Fruit fly (Drosophila melanogaster) ovary, adult (tissue): ENCODE measurements around the gene Akap200.
A peak's percentile ranks its signal among the peaks of the same experiment; 100 is the strongest.

Experiments used
- CG17801 ChIP-seq: fragments of 200-800 bp; optimal IDR thresholded peaks from 2 replicates; lab custom pipeline; 2019; ENCODE audit warnings: missing biosample characterization, mild to moderate bottlenecking, missing genetic modification characterization, moderate library complexity; ENCODE audit not compliant: partially characterized antibody

Akap200 gene

dm6 chr2L:8438052-8438451 lies 22.6 kb downstream of the Akap200 start, which contains the start of gene mus201:
TSS of gene mus201 (plus strand) at chr2L:8438169.
- TF ChIP-seq CG17801 (GFP tag; lab: Kevin White, UChicago): no peak

dm6 chr2L:8442147-8442546 lies 26.7 kb downstream of the Akap200 start, which contains the start of gene CG31897:
TSS of gene CG31897 (plus strand) at chr2L:8442447.
- no peak for TF ChIP-seq CG17801 (GFP tag; lab: Kevin White, UChicago)

DNA sequence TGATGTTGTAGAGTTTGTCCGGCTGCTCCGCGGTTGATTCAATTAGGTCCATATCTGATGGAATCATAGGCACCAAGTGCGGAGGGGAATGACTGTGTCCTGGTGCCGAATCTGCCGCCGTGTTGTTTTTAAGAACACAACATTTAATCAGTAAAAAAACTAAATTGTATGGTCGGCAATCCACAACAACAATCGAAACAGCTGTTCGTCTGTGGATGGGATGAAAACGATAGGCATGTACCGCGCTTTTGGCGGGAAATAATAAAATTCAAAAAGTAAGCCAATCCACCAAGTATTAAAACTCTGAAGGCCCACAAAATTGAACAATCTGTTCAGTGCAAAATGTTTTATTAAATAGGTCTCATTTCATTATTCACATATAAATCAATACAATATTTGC lies 33.9 kb downstream of the Akap200 start, which contains the start of gene Aasdh:
Gene Aasdh, minus strand, starts transcription at position 219 of the 400 bp plus-strand sequence.
- no peak for TF ChIP-seq CG17801 (GFP tag; lab: Kevin White, UChicago)

DNA sequence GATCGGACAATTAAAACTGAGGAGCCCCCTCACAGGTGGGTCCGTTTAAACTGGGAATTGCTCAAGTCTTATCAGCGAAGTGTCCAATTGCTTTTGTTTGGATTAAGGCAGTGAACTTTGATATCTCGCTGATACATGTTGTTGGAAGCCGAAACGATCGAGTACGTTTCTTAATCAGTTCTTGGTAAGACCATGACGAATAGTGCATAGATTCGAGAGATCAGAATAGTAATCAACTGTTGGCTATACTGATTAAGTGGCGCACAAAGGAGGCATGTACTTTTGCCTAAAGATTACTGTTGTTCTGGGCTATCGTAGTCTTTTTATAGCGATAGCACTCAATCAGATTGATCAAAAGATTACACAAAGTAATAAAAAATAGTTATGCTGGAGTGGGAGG lies 36.0 kb downstream of the Akap200 start:
- TF ChIP-seq CG17801 (GFP tag; lab: Kevin White, UChicago): no peak

dm6 chr2L:8461782-8462453 lies 46.4 kb downstream of the Akap200 start:
- no peak for TF ChIP-seq CG17801 (GFP tag; lab: Kevin White, UChicago)

DNA sequence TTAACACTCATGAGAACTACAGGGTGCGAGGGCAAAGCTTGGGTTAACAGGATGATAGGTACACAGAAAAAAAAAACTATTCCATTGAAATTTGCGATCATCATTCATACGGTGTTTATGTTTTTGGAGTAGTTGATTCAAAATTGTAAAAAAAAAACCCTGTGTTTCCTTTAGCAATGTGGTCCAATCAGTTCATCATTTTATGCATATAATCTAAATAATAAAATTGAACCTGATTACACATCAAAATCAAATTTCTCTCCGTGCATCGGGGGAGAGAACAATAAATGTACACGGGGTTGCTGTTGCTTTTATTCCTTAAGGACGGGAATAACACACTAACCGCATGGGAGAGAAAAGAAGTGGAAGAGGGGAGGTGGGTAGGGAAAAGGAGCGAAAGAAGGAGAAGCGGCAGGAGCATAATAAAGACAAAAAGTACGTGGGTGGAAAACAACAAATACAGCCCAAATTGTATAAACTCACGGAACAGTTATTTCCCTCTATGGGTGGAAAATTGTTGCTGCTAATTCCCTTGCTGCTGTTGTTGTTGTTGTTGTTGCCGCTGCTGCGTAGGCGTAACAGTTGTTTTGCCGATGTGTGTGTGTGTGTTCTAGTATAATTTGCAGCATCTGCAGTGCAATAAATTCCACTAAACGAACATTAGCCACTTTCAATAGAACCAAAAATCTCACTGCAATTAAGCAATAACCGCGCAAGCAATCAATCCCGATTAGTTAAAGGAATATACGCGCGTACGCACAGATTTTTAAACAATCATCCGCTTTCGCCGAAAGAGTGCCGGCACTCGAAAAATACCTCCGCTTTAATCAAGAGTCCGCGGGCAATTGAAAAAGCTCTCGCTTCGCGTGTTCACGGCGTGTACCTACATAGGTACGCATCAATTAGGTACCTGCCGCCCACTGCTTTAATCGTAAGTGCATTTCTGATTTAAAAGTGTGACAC lies 47.9 kb downstream of the Akap200 start, which contains the start of gene Agpat2:
Gene Agpat2, minus strand, starts transcription at position 851 of the 963 bp plus-strand sequence.
- TF ChIP-seq CG17801 (GFP tag; lab: Kevin White, UChicago): no peak

DNA sequence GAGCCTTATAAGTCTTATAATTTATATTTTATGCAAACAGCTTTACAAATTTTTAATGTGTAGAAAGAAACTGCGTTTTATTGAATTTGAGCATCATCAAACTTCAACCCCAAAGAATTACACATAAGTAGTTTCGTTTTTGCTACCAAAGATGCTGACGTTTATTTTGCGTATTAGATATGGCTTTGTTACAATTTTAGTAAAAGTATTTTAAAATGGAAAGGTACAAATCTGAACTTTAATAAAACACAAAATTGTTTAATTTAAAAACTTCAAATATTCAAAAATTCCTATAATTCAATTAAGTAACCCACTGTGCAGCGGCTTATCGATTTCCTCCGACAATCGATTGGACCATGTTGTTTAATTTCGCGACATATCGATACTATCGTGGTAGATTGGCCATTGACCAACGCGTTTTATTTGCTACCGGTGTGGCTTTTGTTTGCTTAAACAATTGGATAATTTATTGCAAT lies 48.7 kb downstream of the Akap200 start, which contains the start of gene prg:
Gene prg, plus strand, starts transcription at position 382 of the 476 bp plus-strand sequence.
- TF ChIP-seq CG17801 (GFP tag; lab: Kevin White, UChicago): peak; percentile 78

DNA sequence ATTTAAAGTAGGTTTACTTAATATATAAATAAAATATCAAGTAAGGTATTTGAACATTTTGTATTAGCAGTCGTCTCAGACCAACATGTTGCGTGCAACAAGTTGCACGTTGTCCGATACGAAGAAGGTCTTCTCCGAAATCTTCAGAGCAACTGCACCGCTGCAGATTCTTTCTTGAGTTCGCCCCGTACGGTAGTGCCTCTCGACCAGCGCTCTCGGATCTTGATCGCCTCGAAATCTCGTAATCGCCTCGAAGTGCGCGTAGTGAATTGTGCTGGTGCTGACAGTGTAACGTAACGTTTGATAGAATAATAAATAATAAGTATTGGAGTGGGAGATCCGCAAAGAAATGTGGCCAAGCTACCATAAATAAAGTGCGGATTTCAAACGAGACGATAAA lies 51.2 kb downstream of the Akap200 start, which contains the start of gene dachs:
Gene dachs, plus strand, starts transcription at position 175 of the 400 bp plus-strand sequence.
- TF ChIP-seq CG17801 (GFP tag; lab: Kevin White, UChicago): no peak

dm6 chr2L:8468929-8469681 lies 53.6 kb downstream of the Akap200 start:
- no peak for TF ChIP-seq CG17801 (GFP tag; lab: Kevin White, UChicago)

DNA sequence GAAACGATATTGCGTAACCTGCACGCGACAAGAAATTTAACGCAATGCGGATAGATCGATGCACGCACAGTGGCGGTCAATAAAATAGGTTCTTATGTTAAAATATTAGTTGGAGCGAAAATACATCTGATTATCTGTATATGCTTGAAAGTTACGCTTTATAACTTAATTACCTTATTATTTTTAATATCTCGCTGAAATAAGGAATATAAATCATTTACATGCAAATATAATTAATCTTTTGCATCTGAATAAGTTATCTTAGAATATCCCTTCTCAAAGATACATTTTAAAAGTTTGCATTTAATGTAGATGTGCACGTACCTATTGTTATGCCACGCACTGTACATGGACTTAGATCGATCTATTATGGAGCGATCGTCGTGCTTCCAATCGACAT lies 56.2 kb downstream of the Akap200 start:
- TF ChIP-seq CG17801 (GFP tag; lab: Kevin White, UChicago): no peak

- no peak for TF ChIP-seq CG17801 (GFP tag; lab: Kevin White, UChicago)
These were observed 58.0 kb downstream of the Akap200 start for dm6 chr2L:8473448-8473847.

DNA sequence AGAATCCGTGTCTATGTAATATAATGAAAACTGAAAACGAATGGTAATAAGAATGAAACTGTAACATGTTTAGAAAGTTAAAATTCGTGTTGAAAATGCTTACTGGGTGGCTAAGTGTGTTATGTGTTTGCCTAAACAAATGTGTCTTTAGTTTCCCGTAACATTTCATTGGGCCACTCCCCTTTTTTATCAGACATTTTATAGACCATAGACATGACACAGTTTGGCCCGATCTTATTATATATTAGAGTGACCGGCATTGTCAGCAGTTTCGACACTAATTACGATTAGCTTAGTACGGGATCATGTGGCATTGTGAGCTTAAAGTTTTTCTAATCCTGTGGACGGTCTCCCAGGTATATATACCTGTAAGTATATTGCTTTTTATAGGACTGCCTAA lies 61.6 kb downstream of the Akap200 start, which contains the start of gene CheA29a:
Gene CheA29a, plus strand, starts transcription at position 301 of the 400 bp plus-strand sequence.
- TF ChIP-seq CG17801 (GFP tag; lab: Kevin White, UChicago): no peak

dm6 chr2L:8477971-8478370 lies 62.5 kb downstream of the Akap200 start:
- TF ChIP-seq CG17801 (GFP tag; lab: Kevin White, UChicago): no peak

DNA sequence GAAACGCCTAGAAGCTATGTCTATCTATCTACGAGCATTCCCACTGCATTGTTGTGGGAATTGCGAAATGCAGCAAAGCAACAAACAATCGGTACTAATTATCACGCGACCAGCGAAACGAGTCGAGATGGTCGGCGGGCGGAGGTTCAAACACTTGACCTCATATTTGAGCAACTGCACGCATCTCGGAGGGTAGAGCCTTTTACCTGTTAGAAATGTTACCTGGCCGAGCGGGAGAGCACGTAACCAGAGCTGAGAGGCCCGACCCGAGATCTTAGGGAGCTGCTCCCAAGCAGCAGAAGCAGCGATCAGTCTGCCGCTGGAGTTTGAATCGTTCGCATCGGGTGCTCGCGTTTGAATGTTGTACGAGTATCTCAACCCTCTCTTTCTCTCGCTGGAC lies 62.9 kb downstream of the Akap200 start:
- no peak for TF ChIP-seq CG17801 (GFP tag; lab: Kevin White, UChicago)
